Fruit fly (Drosophila melanogaster) S2 (cell line): ENCODE measurements around the gene Irbp18.

ENCODE experiments used
- CG8478 ChIP-seq: fragments of >200 bp; optimal IDR thresholded peaks from 2 replicates; lab custom pipeline; 2018
- CTCF ChIP-seq, 2 experiments: fragments of >200 bp; optimal IDR thresholded peaks; 2 replicates each; lab custom pipeline; 2018

DNA sequence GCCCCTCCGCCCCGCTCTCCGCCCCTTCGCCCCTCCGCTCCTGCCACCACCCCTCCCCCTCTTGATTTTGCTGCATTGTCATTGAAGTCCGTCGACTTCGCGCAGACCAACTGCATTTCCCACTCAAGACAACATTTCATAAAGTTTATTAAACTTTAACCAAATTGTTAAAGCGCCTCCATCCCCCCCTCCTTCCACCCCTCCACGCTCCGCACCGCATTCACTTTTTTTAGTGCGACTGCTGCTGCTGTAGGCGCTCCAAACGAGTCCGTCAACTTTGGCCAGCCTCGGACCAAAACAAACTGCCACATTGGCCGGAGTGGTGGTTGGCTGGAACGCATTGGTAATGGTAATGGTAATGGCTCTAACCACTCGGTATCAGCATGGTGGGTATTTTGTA is 40.9 kb upstream of the Irbp18 start:
- TF ChIP-seq CG8478 (lab: Kevin White, UChicago) (no peak), CTCF (optimal IDR thresholded peaks at IDR 0.05; lab: Kevin White, UChicago) (no peak)
